Worm (Caenorhabditis elegans) whole organism, mixed stage, embryonic: ENCODE results near the gene F46E10.2.

Experiments used
- M03D4.4 ChIP-seq: sonication (generic microtip); optimal IDR thresholded peaks from 2 replicates; lab custom pipeline; 2017; ENCODE audit warnings: mild to moderate bottlenecking, missing genetic modification characterization, missing compliant biosample characterization
- bed-3 ChIP-seq: fragments of 200-800 bp; sonication (Bioruptor generic); optimal IDR thresholded peaks from 3 replicates; lab custom pipeline; 2018; ENCODE audit warnings: mild to moderate bottlenecking, missing genetic modification characterization, moderate library complexity, missing compliant biosample characterization
- blmp-1 ChIP-seq: fragments of 150-350 bp; optimal IDR thresholded peaks from 2 replicates; lab custom pipeline; 2014; ENCODE audit warnings: missing biosample characterization, missing genetic modification characterization
- ceh-43 ChIP-seq: fragments of 200-800 bp; sonication (Bioruptor generic); optimal IDR thresholded peaks from 2 replicates; lab custom pipeline; 2018; ENCODE audit warnings: mild to moderate bottlenecking, missing genetic modification characterization, moderate library complexity, missing compliant biosample characterization
- ceh-83 ChIP-seq: fragments of 200-800 bp; sonication (Bioruptor generic); optimal IDR thresholded peaks from 2 replicates; lab custom pipeline; 2018; ENCODE audit warnings: mild to moderate bottlenecking, missing genetic modification characterization, missing compliant biosample characterization
- cnd-1 ChIP-seq: fragments of 200-800 bp; sonication (Bioruptor generic); optimal IDR thresholded peaks from 2 replicates; lab custom pipeline; 2018; ENCODE audit warnings: mild to moderate bottlenecking, missing genetic modification characterization, missing compliant biosample characterization
- drap-1 ChIP-seq: fragments of 200-800 bp; sonication (Bioruptor generic); optimal IDR thresholded peaks from 3 replicates; lab custom pipeline; 2018; ENCODE audit warnings: mild to moderate bottlenecking, missing genetic modification characterization, missing compliant biosample characterization
- elt-1 ChIP-seq: sonication (generic microtip); optimal IDR thresholded peaks from 2 replicates; lab custom pipeline; 2017; ENCODE audit warnings: missing genetic modification characterization, mild to moderate bottlenecking, missing compliant biosample characterization, antibody characterized with exemption, moderate library complexity, borderline replicate concordance; ENCODE audit not compliant: insufficient read depth
- elt-3 ChIP-seq: fragments of 150-350 bp; optimal IDR thresholded peaks from 2 replicates; lab custom pipeline; 2014; ENCODE audit warnings: missing biosample characterization, missing genetic modification characterization
- flh-1 ChIP-seq: fragments of 200-800 bp; sonication (Bioruptor generic); optimal IDR thresholded peaks from 2 replicates; lab custom pipeline; 2018; ENCODE audit warnings: mild to moderate bottlenecking, missing genetic modification characterization, moderate library complexity, missing compliant biosample characterization
- ham-2 ChIP-seq: fragments of 200-800 bp; sonication (Bioruptor generic); optimal IDR thresholded peaks from 2 replicates; lab custom pipeline; 2018; ENCODE audit warnings: mild to moderate bottlenecking, missing genetic modification characterization, missing compliant biosample characterization
- hlh-1 ChIP-seq: fragments of 150-350 bp; optimal IDR thresholded peaks from 2 replicates; lab custom pipeline; 2014; ENCODE audit warnings: missing biosample characterization, missing genetic modification reagents, missing genetic modification characterization
- lin-32 ChIP-seq: fragments of 200-800 bp; sonication (Bioruptor generic); optimal IDR thresholded peaks from 2 replicates; lab custom pipeline; 2018; ENCODE audit warnings: mild to moderate bottlenecking, missing genetic modification characterization, missing compliant biosample characterization
- mep-1 ChIP-seq: fragments of 150-350 bp; optimal IDR thresholded peaks from 2 replicates; lab custom pipeline; 2017; ENCODE audit warnings: missing biosample characterization, missing genetic modification reagents, missing genetic modification characterization, inconsistent platforms
- mls-2 ChIP-seq: sonication (generic microtip); optimal IDR thresholded peaks from 2 replicates; lab custom pipeline; 2016; ENCODE audit warnings: mild to moderate bottlenecking, missing genetic modification characterization, moderate library complexity, missing compliant biosample characterization
- nhr-12 ChIP-seq: fragments of 150-350 bp; optimal IDR thresholded peaks from 2 replicates; lab custom pipeline; 2014; ENCODE audit warnings: missing biosample characterization, missing genetic modification characterization
- nhr-2 ChIP-seq: fragments of 150-350 bp; optimal IDR thresholded peaks from 2 replicates; lab custom pipeline; 2014; ENCODE audit warnings: missing biosample characterization, missing genetic modification characterization
- nhr-76 ChIP-seq: sonication (generic microtip); optimal IDR thresholded peaks from 2 replicates; lab custom pipeline; 2017; ENCODE audit warnings: missing biosample characterization, missing genetic modification characterization
- pha-4 ChIP-seq: fragments of 150-350 bp; optimal IDR thresholded peaks from 2 replicates; lab custom pipeline; 2018; ENCODE audit warnings: missing biosample characterization, missing genetic modification reagents, missing genetic modification characterization
- sem-2 ChIP-seq: fragments of 200-800 bp; sonication (Bioruptor generic); optimal IDR thresholded peaks from 2 replicates; lab custom pipeline; 2018; ENCODE audit warnings: mild to moderate bottlenecking, missing genetic modification characterization, missing compliant biosample characterization
- snpc-4 ChIP-seq: fragments of 150-350 bp; optimal IDR thresholded peaks from 2 replicates; lab custom pipeline; 2014; ENCODE audit warnings: missing biosample characterization, missing genetic modification characterization
- sptf-1 ChIP-seq: sonication (generic microtip); optimal IDR thresholded peaks from 2 replicates; lab custom pipeline; 2017; ENCODE audit warnings: mild to moderate bottlenecking, missing genetic modification characterization, moderate library complexity, missing compliant biosample characterization
- tbx-8 ChIP-seq: fragments of 200-800 bp; sonication (Bioruptor generic); optimal IDR thresholded peaks from 2 replicates; lab custom pipeline; 2018; ENCODE audit warnings: mild to moderate bottlenecking, missing genetic modification characterization, moderate library complexity, missing compliant biosample characterization
- unc-120 ChIP-seq: sonication (generic microtip); optimal IDR thresholded peaks from 2 replicates; lab custom pipeline; 2017; ENCODE audit warnings: missing genetic modification characterization, missing compliant biosample characterization; ENCODE audit not compliant: poor library complexity, severe bottlenecking
- zip-8 ChIP-seq: fragments of 150-350 bp; optimal IDR thresholded peaks from 2 replicates; lab custom pipeline; 2014; ENCODE audit warnings: missing biosample characterization, missing genetic modification characterization
- ztf-11 ChIP-seq: fragments of 150-350 bp; optimal IDR thresholded peaks from 2 replicates; lab custom pipeline; 2014; ENCODE audit warnings: missing biosample characterization, missing genetic modification characterization

The F46E10.2 gene

ce11 chrV:6538323-6538722 is 18.1 kb downstream of the F46E10.2 start:
- no peak for TF ChIP-seq elt-3 (tag; lab: Kevin White, UChicago)
- peak; percentile 12 for TF ChIP-seq unc-120 (tag; lab: Kevin White, UChicago)
- TF ChIP-seq pha-4 (tag; lab: Kevin White, UChicago): no peak
- TF ChIP-seq sptf-1: peak; percentile 44

- TF ChIP-seq flh-1 (GFP tag; lab: Kevin White, UChicago) (no peak), bed-3 (GFP tag; lab: Kevin White, UChicago) (no peak), sem-2 (GFP tag; lab: Kevin White, UChicago) (no peak), cnd-1 (tag; lab: Kevin White, UChicago) (peak; percentile 48), ceh-83 (GFP tag; lab: Kevin White, UChicago) (no peak), unc-120 (tag; lab: Kevin White, UChicago) (peak; percentile 2), ham-2 (GFP tag; lab: Kevin White, UChicago) (peak; percentile 84), mep-1 (tag; lab: Kevin White, UChicago) (no peak), drap-1 (GFP tag; lab: Kevin White, UChicago) (no peak), sptf-1 (no peak), nhr-2 (tag; lab: Kevin White, UChicago) (no peak), nhr-76 (tag; lab: Kevin White, UChicago) (no peak), mls-2 (tag; lab: Kevin White, UChicago) (no peak), ceh-43 (GFP tag; lab: Kevin White, UChicago) (no peak)
These were observed 21.6 kb downstream of the F46E10.2 start for ce11 chrV:6541875-6542274.

ce11 chrV:6544999-6545398 is 24.8 kb downstream of the F46E10.2 start:
- TF ChIP-seq nhr-2 (tag; lab: Kevin White, UChicago) (peak; percentile 95), sptf-1 (no peak)
- TF ChIP-seq, all 35 proteins: peak for 1

ce11 chrV:6546450-6547171 is 26.4 kb downstream of the F46E10.2 start, which contains the start of gene dre-1:
Gene dre-1 (minus strand): TSS chrV:6546500.
- no peak for TF ChIP-seq ztf-11 (tag; lab: Kevin White, UChicago)
- no peak for TF ChIP-seq elt-1 (tag; lab: Kevin White, UChicago)
- TF ChIP-seq elt-3 (tag; lab: Kevin White, UChicago): no peak
- TF ChIP-seq sem-2 (GFP tag; lab: Kevin White, UChicago): no peak
- TF ChIP-seq snpc-4: no peak
- no peak for TF ChIP-seq hlh-1 (tag; lab: Kevin White, UChicago)
- TF ChIP-seq drap-1 (GFP tag; lab: Kevin White, UChicago): no peak
- TF ChIP-seq bed-3 (GFP tag; lab: Kevin White, UChicago): no peak
- no peak for TF ChIP-seq ceh-83 (GFP tag; lab: Kevin White, UChicago)

ce11 chrV:6548309-6548708 is 28.1 kb downstream of the F46E10.2 start:
- no peak for TF ChIP-seq hlh-1 (tag; lab: Kevin White, UChicago)
- TF ChIP-seq zip-8 (tag; lab: Kevin White, UChicago): peak; percentile 9

ce11 chrV:6549148-6549547 is 28.9 kb downstream of the F46E10.2 start, which contains the start of gene K04A8.20:
Gene K04A8.20 (plus strand): TSS chrV:6549448.
- TF ChIP-seq nhr-2 (tag; lab: Kevin White, UChicago) (no peak), ham-2 (GFP tag; lab: Kevin White, UChicago) (no peak), lin-32 (no peak), nhr-12 (tag; lab: Kevin White, UChicago) (no peak), blmp-1 (tag; lab: Kevin White, UChicago) (no peak), ceh-83 (GFP tag; lab: Kevin White, UChicago) (no peak), elt-1 (tag; lab: Kevin White, UChicago) (no peak), mep-1 (tag; lab: Kevin White, UChicago) (no peak), snpc-4 (no peak), mls-2 (tag; lab: Kevin White, UChicago) (no peak), bed-3 (GFP tag; lab: Kevin White, UChicago) (no peak), M03D4.4 (tag; lab: Kevin White, UChicago) (no peak), hlh-1 (tag; lab: Kevin White, UChicago) (no peak), tbx-8 (GFP tag; lab: Kevin White, UChicago) (no peak), cnd-1 (tag; lab: Kevin White, UChicago) (no peak)
